Fruit fly (Drosophila melanogaster) whole organism, wandering third instar larva: Measurements from ENCODE around the gene CG3961.

Source experiments
- Abd-B ChIP-seq: fragments of >200 bp; optimal IDR thresholded peaks from 2 replicates; lab custom pipeline; 2017; ENCODE audit warnings: missing biosample characterization, missing genetic modification characterization
- CG32264 ChIP-seq: fragments of 200-800 bp; sonication (Bioruptor generic); optimal IDR thresholded peaks from 2 replicates; lab custom pipeline; 2016; ENCODE audit warnings: missing biosample characterization, missing genetic modification characterization
- CrebA ChIP-seq: fragments of 200-800 bp; sonication (Bioruptor generic); optimal IDR thresholded peaks from 2 replicates; lab custom pipeline; 2016; ENCODE audit warnings: missing biosample characterization, mild to moderate bottlenecking, missing genetic modification characterization, borderline replicate concordance
- Dfd ChIP-seq: fragments of >200 bp; optimal IDR thresholded peaks from 2 replicates; lab custom pipeline; 2017; ENCODE audit warnings: missing biosample characterization, missing genetic modification characterization
- Dif ChIP-seq: fragments of 200-275, 200-300 bp; sonication (Bioruptor generic); optimal IDR thresholded peaks from 2 replicates; lab custom pipeline; 2018; ENCODE audit warnings: missing biosample characterization, missing genetic modification characterization; ENCODE audit not compliant: partially characterized antibody
- GATAd ChIP-seq: sonication (Bioruptor generic); optimal IDR thresholded peaks from 2 replicates; lab custom pipeline; 2016; ENCODE audit warnings: missing biosample characterization, missing genetic modification characterization
- HLH106 ChIP-seq: fragments of 200-800 bp; optimal IDR thresholded peaks from 3 replicates; lab custom pipeline; 2019; ENCODE audit warnings: missing biosample characterization, mild to moderate bottlenecking, missing genetic modification characterization, moderate library complexity
- Hnf4 ChIP-seq: fragments of 200-800 bp; sonication (Bioruptor generic); optimal IDR thresholded peaks from 2 replicates; lab custom pipeline; 2016; ENCODE audit warnings: missing biosample characterization, mild to moderate bottlenecking, missing genetic modification characterization
- Hr83 ChIP-seq: fragments of 200-300 bp; sonication (Bioruptor generic); optimal IDR thresholded peaks from 2 replicates; lab custom pipeline; 2016; ENCODE audit warnings: missing biosample characterization, mild to moderate bottlenecking, missing genetic modification characterization, moderate library complexity; ENCODE audit not compliant: poor library complexity, severe bottlenecking
- Jra ChIP-seq: sonication (Bioruptor generic); optimal IDR thresholded peaks from 2 replicates; lab custom pipeline; 2016; ENCODE audit warnings: missing biosample characterization, missing genetic modification characterization
- Mio ChIP-seq: sonication (Bioruptor generic); optimal IDR thresholded peaks from 2 replicates; lab custom pipeline; 2016; ENCODE audit warnings: missing biosample characterization, missing genetic modification characterization
- Myc ChIP-seq: fragments of >200 bp; optimal IDR thresholded peaks from 2 replicates; lab custom pipeline; 2017
- N ChIP-seq: fragments of >200 bp; optimal IDR thresholded peaks from 2 replicates; lab custom pipeline; 2018; ENCODE audit warnings: missing biosample characterization, missing external identifiers, missing genetic modification characterization
- Rel ChIP-seq, 2 experiments: fragments of 200-800 bp; sonication (Bioruptor generic) in 1 of 2; optimal IDR thresholded peaks; 2 replicates in 1 of 2; 3 replicates in 1 of 2; lab custom pipeline; 2016 to 2019; ENCODE audit warnings: mild to moderate bottlenecking in 2 of 2, missing biosample characterization in 2 of 2, missing genetic modification characterization in 2 of 2, moderate library complexity in 1 of 2
- Sp1 ChIP-seq: fragments of 200-800 bp; sonication (Bioruptor generic); optimal IDR thresholded peaks from 3 replicates; lab custom pipeline; 2019; ENCODE audit warnings: missing biosample characterization, mild to moderate bottlenecking, missing genetic modification characterization, moderate library complexity
- Vsx2 ChIP-seq: fragments of 200-300, 225-300 bp; sonication (Bioruptor generic); optimal IDR thresholded peaks from 2 replicates; lab custom pipeline; 2018; ENCODE audit warnings: missing biosample characterization, missing genetic modification characterization; ENCODE audit not compliant: partially characterized antibody
- br ChIP-seq: fragments of 200-800 bp; sonication (Bioruptor generic); optimal IDR thresholded peaks from 2 replicates; lab custom pipeline; 2016; ENCODE audit warnings: missing biosample characterization, missing genetic modification characterization
- brk ChIP-seq: fragments of 200-800 bp; sonication (Bioruptor generic); optimal IDR thresholded peaks from 2 replicates; lab custom pipeline; 2016; ENCODE audit warnings: missing biosample characterization, mild to moderate bottlenecking, missing genetic modification characterization
- dl ChIP-seq, 2 experiments: fragments of 175-275, 200-275 bp in 1 of 2; fragments of 200-275 bp in 1 of 2; sonication (Bioruptor generic); optimal IDR thresholded peaks; lab custom pipeline; 2018; ENCODE audit warnings: mild to moderate bottlenecking in 2 of 2, missing biosample characterization in 2 of 2, missing genetic modification characterization in 2 of 2, moderate library complexity in 2 of 2; ENCODE audit not compliant: partially characterized antibody in 2 of 2, insufficient read depth in 1 of 2
- dmrt93B ChIP-seq: fragments of 200-800 bp; sonication (Bioruptor generic); optimal IDR thresholded peaks from 2 replicates; lab custom pipeline; 2018; ENCODE audit warnings: missing biosample characterization, mild to moderate bottlenecking, missing genetic modification characterization
- dsf ChIP-seq: sonication (Bioruptor generic); optimal IDR thresholded peaks from 2 replicates; lab custom pipeline; 2016; ENCODE audit warnings: missing biosample characterization, missing genetic modification characterization, borderline replicate concordance
- ey ChIP-seq: fragments of 200-800 bp; sonication (Bioruptor generic); optimal IDR thresholded peaks from 2 replicates; lab custom pipeline; 2016; ENCODE audit warnings: missing biosample characterization, missing genetic modification characterization
- fru ChIP-seq: fragments of 200-800 bp; sonication (Bioruptor generic); optimal IDR thresholded peaks from 3 replicates; lab custom pipeline; 2016; ENCODE audit warnings: missing biosample characterization, mild to moderate bottlenecking, missing genetic modification characterization
- h ChIP-seq: fragments of 200-800 bp; sonication (Bioruptor generic); optimal IDR thresholded peaks from 3 replicates; lab custom pipeline; 2016; ENCODE audit warnings: missing biosample characterization, mild to moderate bottlenecking, missing genetic modification characterization
- jim ChIP-seq: fragments of 175-275, 200-325 bp; sonication (Bioruptor generic); optimal IDR thresholded peaks from 2 replicates; lab custom pipeline; 2016; ENCODE audit warnings: missing biosample characterization, mild to moderate bottlenecking, missing genetic modification characterization
- lola ChIP-seq: fragments of >200 bp; optimal IDR thresholded peaks from 2 replicates; lab custom pipeline; 2017; ENCODE audit warnings: missing biosample characterization, missing genetic modification characterization
- pan ChIP-seq: fragments of >200 bp; optimal IDR thresholded peaks from 2 replicates; lab custom pipeline; 2017
- psq ChIP-seq: fragments of 200-800 bp; sonication (Bioruptor generic); optimal IDR thresholded peaks from 3 replicates; lab custom pipeline; 2017; ENCODE audit warnings: missing biosample characterization, mild to moderate bottlenecking, missing genetic modification characterization, moderate library complexity
- rgr ChIP-seq: fragments of 200-800 bp; sonication (Bioruptor generic); optimal IDR thresholded peaks from 3 replicates; lab custom pipeline; 2016; ENCODE audit warnings: missing biosample characterization, mild to moderate bottlenecking, missing genetic modification characterization
- sage ChIP-seq: fragments of 200-800 bp; sonication (Bioruptor generic); optimal IDR thresholded peaks from 2 replicates; lab custom pipeline; 2016; ENCODE audit warnings: missing biosample characterization, mild to moderate bottlenecking, missing genetic modification characterization
- sv ChIP-seq: fragments of 200-800 bp; sonication (Bioruptor generic); optimal IDR thresholded peaks from 3 replicates; lab custom pipeline; 2016; ENCODE audit warnings: missing biosample characterization, missing genetic modification characterization
- usp ChIP-seq: fragments of >200 bp; optimal IDR thresholded peaks from 2 replicates; lab custom pipeline; 2017; ENCODE audit warnings: missing biosample characterization, missing genetic modification characterization
- woc ChIP-seq: sonication (Bioruptor generic); optimal IDR thresholded peaks from 2 replicates; lab custom pipeline; 2016; ENCODE audit warnings: missing biosample characterization, mild to moderate bottlenecking, missing genetic modification characterization

The CG3961 gene

DNA sequence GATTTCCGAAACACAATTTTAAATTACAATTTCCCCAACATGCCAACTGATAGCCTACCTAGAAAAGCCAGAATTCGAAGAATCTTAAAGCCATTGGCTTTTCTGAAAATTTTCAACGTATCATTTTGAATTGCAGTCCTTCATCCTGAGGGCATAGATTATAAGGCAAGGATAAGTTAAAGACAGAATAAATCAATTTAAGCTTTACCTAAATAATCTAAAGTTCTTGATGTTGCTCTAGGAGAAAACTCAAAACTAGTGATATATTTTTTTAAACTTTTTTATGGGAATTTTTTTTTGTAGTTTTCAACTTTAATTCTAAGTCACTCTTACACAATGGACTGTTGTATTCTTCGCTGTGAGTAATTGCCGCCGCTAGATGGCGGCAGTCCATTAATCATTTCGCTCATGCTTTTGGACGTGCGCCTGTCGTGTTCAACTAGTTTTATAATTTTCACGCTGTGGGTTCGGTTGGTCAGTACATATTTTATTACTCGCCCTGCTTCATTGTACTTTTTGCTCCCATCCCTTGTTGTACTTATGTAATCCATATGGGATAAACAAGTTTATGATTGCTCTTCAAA is 23.9 kb upstream of the CG3961 start, which contains the start of gene COX6AL2:
Gene COX6AL2, minus strand, starts transcription at position 51 of the 584 bp plus-strand sequence.
- TF ChIP-seq Dfd (GFP tag; lab: Kevin White, UChicago) (no peak), fru (GFP tag; lab: Kevin White, UChicago) (no peak)

DNA sequence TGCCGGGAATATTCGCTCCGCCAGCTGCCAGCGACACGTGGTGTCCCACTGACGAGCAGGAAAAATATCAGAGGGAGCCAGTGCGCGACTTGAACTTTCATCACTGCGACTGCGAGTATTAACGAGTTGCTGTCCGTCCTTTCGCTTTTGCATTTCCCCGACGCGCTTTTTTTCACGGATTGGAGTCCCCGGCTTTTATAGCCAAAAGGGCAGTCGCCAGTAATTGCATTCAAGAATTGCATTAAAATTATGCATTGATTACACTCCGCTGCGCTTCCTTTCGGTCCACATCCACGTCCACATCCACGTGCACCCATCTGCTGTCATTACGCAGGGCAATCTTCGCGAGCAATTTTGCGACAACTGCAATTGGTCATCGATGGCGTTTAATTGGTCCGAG is 20.8 kb upstream of the CG3961 start, which contains the start of gene Ir75d:
Gene Ir75d, minus strand, starts transcription at position 101 of the 400 bp plus-strand sequence.
- TF ChIP-seq woc (GFP tag; lab: Kevin White, UChicago) (no peak), Dfd (GFP tag; lab: Kevin White, UChicago) (no peak), dsf (no peak), Dif (GFP tag; lab: Kevin White, UChicago) (no peak), ey (no peak)

DNA sequence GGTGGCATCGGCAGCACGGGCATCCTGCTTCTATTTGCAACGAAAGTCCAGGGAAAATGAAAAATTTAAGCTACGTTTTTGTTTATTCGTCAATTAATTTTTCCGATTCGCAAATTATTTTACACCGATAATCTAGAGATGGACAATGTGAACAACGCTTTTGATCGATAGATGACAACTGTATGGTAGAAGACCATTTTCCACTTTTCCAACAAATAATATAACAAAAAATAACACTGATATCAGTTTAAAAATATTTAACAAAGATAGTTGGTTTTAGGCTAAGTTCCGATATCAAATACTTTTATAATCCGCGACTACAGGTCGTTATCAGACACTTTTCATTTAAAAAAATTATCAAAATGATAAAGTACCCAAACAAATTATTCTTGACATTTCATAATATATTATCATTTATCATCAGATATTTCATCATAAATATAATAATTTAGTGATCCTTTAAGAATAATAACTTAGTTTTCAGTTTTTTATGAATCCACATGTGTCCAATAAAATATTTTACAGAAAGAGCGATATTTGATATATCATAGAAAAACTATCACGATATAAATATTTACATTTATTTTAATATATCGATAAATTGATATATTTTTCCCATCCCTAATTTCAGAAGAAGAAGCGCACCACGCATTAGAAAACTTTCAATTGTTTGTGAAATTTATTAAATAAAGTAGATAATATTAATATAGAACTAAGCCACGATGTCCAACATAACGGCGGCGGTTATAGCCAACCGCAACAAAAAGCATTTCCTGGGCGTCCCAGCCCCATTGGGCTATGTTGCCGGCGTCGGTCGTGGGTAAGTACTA is 14.7 kb upstream of the CG3961 start, which contains the start of the genes CSN1b and Prp6:
Gene CSN1b, minus strand, starts transcription at position 159 of the 830 bp plus-strand sequence.
Gene Prp6, plus strand, starts transcription at position 601 of the 830 bp plus-strand sequence.
- TF ChIP-seq brk (GFP tag; lab: Kevin White, UChicago) (no peak), CG32264 (no peak), woc (GFP tag; lab: Kevin White, UChicago) (peak; percentile 46), h (GFP tag; lab: Kevin White, UChicago) (no peak), psq (GFP tag; lab: Kevin White, UChicago) (peak; percentile 7), Dif (GFP tag; lab: Kevin White, UChicago) (no peak), sv (GFP tag; lab: Kevin White, UChicago) (no peak)

DNA sequence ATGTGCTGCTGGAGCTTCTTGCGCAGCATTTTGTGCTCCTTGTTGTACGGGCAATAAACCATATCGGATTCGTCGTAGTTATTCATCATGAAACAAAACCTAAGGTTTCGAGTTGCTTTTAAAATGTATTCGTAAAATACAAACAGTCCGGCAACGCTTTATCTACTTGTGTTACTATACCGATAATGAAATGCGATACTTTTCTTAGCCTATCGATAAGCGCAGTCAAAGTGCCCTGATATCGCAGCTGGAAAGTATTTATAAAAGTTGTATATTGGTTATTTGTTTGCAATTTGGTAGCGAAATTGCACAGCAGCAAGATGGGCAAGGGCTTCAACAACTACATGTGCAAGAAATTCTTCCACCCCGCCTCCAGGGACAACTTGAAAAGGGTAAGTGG is 11.1 kb upstream of the CG3961 start, which contains the start of the genes arx and CG6843:
Gene arx, minus strand, starts transcription at position 144 of the 400 bp plus-strand sequence.
Gene CG6843, plus strand, starts transcription at position 184 of the 400 bp plus-strand sequence.
- TF ChIP-seq Hr83 (GFP tag; lab: Kevin White, UChicago) = peak; percentile 33
- no peak for TF ChIP-seq Rel (GFP tag; optimal IDR thresholded peaks at IDR 0.05; lab: Kevin White, UChicago)
- peak; percentile 91 for TF ChIP-seq Rel (tag; optimal IDR thresholded peaks at IDR 0.05; lab: Kevin White, UChicago)
- TF ChIP-seq h (GFP tag; lab: Kevin White, UChicago) = no peak
- TF ChIP-seq Dfd (GFP tag; lab: Kevin White, UChicago) = no peak
- no peak for TF ChIP-seq br (GFP tag; lab: Kevin White, UChicago)
- no peak for TF ChIP-seq Hnf4 (GFP tag; lab: Kevin White, UChicago)
- TF ChIP-seq fru (GFP tag; lab: Kevin White, UChicago) = peak; percentile 35
- TF ChIP-seq rgr (GFP tag; lab: Kevin White, UChicago) = peak; percentile 22
- TF ChIP-seq psq (GFP tag; lab: Kevin White, UChicago) = peak; percentile 54
- TF ChIP-seq, all 38 proteins: peak for 5

DNA sequence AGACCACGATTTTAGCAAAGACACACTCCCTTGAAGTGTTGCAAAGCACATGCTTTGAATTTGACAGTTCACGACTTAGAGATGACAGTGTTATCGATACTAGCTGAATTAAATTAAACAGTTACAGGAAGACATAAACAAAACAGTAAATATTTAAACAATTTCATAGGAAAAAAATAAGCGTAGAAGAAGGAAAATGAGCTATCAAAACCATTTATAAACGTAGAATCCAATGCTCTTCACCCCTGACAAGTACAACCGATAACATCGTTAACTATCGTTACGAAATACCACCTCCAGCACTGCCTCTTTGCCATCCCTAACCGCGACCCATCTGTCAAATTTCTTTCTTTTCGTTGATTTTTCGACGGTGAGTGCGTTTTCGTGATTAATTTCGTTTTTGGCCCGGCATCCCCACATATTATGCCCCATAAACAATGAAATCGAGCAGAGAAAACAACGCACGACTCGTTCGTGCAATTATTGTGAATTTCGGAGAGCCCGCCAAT is 8.5 kb upstream of the CG3961 start, which contains the start of gene RpL26:
Gene RpL26, plus strand, starts transcription at position 106 of the 509 bp plus-strand sequence.
- no peak for TF ChIP-seq CrebA
- peak; percentile 57 for TF ChIP-seq psq (GFP tag; lab: Kevin White, UChicago)
- TF ChIP-seq dsf = peak; percentile 55
- peak; percentile 72 for TF ChIP-seq h (GFP tag; lab: Kevin White, UChicago)
- no peak for TF ChIP-seq sage (GFP tag; lab: Kevin White, UChicago)
- no peak for TF ChIP-seq Abd-B
- TF ChIP-seq brk (GFP tag; lab: Kevin White, UChicago) = no peak
- TF ChIP-seq Dfd (GFP tag; lab: Kevin White, UChicago) = no peak
- no peak for TF ChIP-seq pan (lab: Kevin White, UChicago)
- no peak for TF ChIP-seq usp (GFP tag; lab: Kevin White, UChicago)
- peak; percentile 80 for TF ChIP-seq Sp1 (GFP tag; lab: Kevin White, UChicago)
- peak; percentile 84 for TF ChIP-seq woc (GFP tag; lab: Kevin White, UChicago)
- no peak for TF ChIP-seq dl (GFP tag; optimal IDR thresholded peaks at IDR 0.05; lab: Kevin White, UChicago; ENCODE audit: insufficient read depth in 1 of 2, partially characterized antibody in 2 of 2)
- no peak for TF ChIP-seq dmrt93B (GFP tag; lab: Kevin White, UChicago)
- TF ChIP-seq Jra = peak; percentile 81
- TF ChIP-seq rgr (GFP tag; lab: Kevin White, UChicago) = peak; percentile 80
- TF ChIP-seq lola (GFP tag; lab: Kevin White, UChicago) = no peak
- no peak for TF ChIP-seq N (GFP tag; lab: Kevin White, UChicago)
- no peak for TF ChIP-seq br (GFP tag; lab: Kevin White, UChicago)
- no peak for TF ChIP-seq Vsx2 (GFP tag; lab: Kevin White, UChicago)
- peak; percentile 77 for TF ChIP-seq fru (GFP tag; lab: Kevin White, UChicago)
- TF ChIP-seq Hr83 (GFP tag; lab: Kevin White, UChicago) = peak; percentile 27
- TF ChIP-seq sv (GFP tag; lab: Kevin White, UChicago) = peak; percentile 75
- TF ChIP-seq Myc = peak; percentile 24
- peak; percentile 83 for TF ChIP-seq Hnf4 (GFP tag; lab: Kevin White, UChicago)
- peak; percentile 56 for TF ChIP-seq Mio (GFP tag; lab: Kevin White, UChicago)
- TF ChIP-seq HLH106 (tag; lab: Kevin White, UChicago) = peak; percentile 75
- TF ChIP-seq Dif (GFP tag; lab: Kevin White, UChicago) = no peak
- no peak for TF ChIP-seq GATAd
- peak; percentile 47 for TF ChIP-seq jim (GFP tag; lab: Kevin White, UChicago)
- TF ChIP-seq ey = peak; percentile 76
